Worm (Caenorhabditis elegans): ENCODE results near the gene Y62E10A.19.

Y62E10A.19 gene

DNA sequence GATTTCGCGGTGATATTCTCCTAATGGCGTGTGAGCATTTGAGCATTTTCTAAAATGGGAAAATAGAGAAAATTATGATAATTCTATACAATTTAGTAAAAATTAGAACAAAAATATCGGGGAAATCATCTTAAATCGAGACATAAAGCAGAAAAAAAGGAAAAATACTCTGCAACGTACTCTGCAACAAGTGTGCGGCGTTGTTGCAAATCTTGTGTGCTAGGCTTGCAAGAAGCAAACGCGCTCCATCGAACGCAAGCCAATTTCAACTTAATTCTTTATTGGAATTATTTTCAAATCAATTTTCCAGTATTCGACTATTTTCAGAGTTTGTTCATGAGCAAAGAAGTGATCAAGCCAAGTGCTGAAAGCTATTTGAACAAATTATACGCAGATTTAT is 22.1 kb downstream of the Y62E10A.19 start, which contains the start of the genes Y62E10A.20, Y62E10A.23 and mdt-9 (continued):
- TF ChIP-seq fos-1 (tag; optimal IDR thresholded peaks at IDR 0.05) (peak; percentile 32), nhr-11 (tag; optimal IDR thresholded peaks at IDR 0.05) (no peak), nhr-25 (tag; optimal IDR thresholded peaks at IDR 0.05) (peak; percentile 76), nhr-129 (tag; optimal IDR thresholded peaks at IDR 0.05) (peak; percentile 98), nhr-23 (tag; optimal IDR thresholded peaks at IDR 0.05) (no peak), lin-39 (tag; optimal IDR thresholded peaks at IDR 0.05) (no peak), unc-39 (tag; optimal IDR thresholded peaks at IDR 0.05) (no peak), ZK546.5 (tag; optimal IDR thresholded peaks at IDR 0.05) (no peak), crh-2 (tag; optimal IDR thresholded peaks at IDR 0.05) (peak; percentile 86), mbf-1 (tag; optimal IDR thresholded peaks at IDR 0.05) (no peak), ceh-16 (tag; optimal IDR thresholded peaks at IDR 0.05) (no peak), ztf-4 (tag; optimal IDR thresholded peaks at IDR 0.05) (peak; percentile 56), blmp-1 (tag; optimal IDR thresholded peaks at IDR 0.05; ENCODE audit: insufficient read depth) (no peak), ceh-82 (tag; optimal IDR thresholded peaks at IDR 0.05) (no peak), skn-1 (tag; optimal IDR thresholded peaks at IDR 0.05) (no peak), lsy-2 (tag; optimal IDR thresholded peaks at IDR 0.05) (peak; percentile 45 to 86), nhr-12 (tag; optimal IDR thresholded peaks at IDR 0.05) (no peak), lin-13 (GFP tag; optimal IDR thresholded peaks at IDR 0.05) (peak; percentile 78), lin-11 (tag; optimal IDR thresholded peaks at IDR 0.05) (peak; percentile 73), C34F6.9 (tag; optimal IDR thresholded peaks at IDR 0.05) (peak; percentile 80)

ce11 chrIV:13383763-13384436 is 24.2 kb downstream of the Y62E10A.19 start, which contains the start of gene rab-19:
TSS of gene rab-19 (minus strand) at chrIV:13384386.
- TF ChIP-seq nhr-129 (tag; optimal IDR thresholded peaks at IDR 0.05) (peak; percentile 87), elt-3 (tag; optimal IDR thresholded peaks at IDR 0.05) (no peak), lin-39 (tag; optimal IDR thresholded peaks at IDR 0.05) (no peak), dmd-4 (tag; optimal IDR thresholded peaks at IDR 0.05) (no peak), lin-11 (tag; optimal IDR thresholded peaks at IDR 0.05) (peak; percentile 37), nhr-6 (tag; optimal IDR thresholded peaks at IDR 0.05) (no peak), mab-5 (tag; optimal IDR thresholded peaks at IDR 0.05) (no peak), nhr-77 (tag; optimal IDR thresholded peaks at IDR 0.05) (no peak), nhr-237 (tag; optimal IDR thresholded peaks at IDR 0.05) (no peak), unc-62 (GFP tag; optimal IDR thresholded peaks at IDR 0.05) (no peak), mdl-1 (tag; optimal IDR thresholded peaks at IDR 0.05) (no peak), ztf-4 (tag; optimal IDR thresholded peaks at IDR 0.05) (no peak), mbf-1 (tag; optimal IDR thresholded peaks at IDR 0.05) (no peak), C34F6.9 (tag; optimal IDR thresholded peaks at IDR 0.05) (peak; percentile 37), lsy-2 (tag; optimal IDR thresholded peaks at IDR 0.05) (peak in 1 of 2 experiments; percentile 35)

- TF ChIP-seq sem-4 (tag; optimal IDR thresholded peaks at IDR 0.05) (no peak), dmd-4 (tag; optimal IDR thresholded peaks at IDR 0.05) (no peak), ceh-16 (tag; optimal IDR thresholded peaks at IDR 0.05) (no peak), blmp-1 (tag; optimal IDR thresholded peaks at IDR 0.05; ENCODE audit: insufficient read depth) (no peak), egl-27 (tag; optimal IDR thresholded peaks at IDR 0.05) (no peak)
These were observed 26.3 kb downstream of the Y62E10A.19 start, which contains the start of gene emc-3 for ce11 chrIV:13381823-13382222. TSS of gene emc-3 (minus strand) at chrIV:13381923.

ce11 chrIV:13380506-13380905 is 27.6 kb downstream of the Y62E10A.19 start:
- no peak for TF ChIP-seq alr-1 (tag; optimal IDR thresholded peaks at IDR 0.05)

DNA sequence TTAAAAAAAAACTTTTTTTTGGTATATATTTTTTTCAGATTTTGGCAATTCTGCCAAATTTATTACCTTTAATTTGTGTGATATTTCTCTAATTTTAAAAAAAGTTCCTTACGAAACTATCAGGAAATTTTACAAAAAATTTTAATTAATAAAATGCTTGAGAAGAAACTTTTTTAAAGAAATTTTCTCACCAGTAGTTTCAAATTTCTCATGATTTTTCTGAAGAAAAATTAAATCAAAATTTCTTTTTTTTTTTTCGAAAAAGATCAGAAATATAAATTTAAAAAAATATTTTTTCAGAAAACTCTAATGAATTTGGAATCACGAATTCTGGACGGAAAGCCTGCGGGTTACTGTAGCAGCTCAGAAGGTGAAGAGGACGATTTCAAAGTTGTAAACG is 30.4 kb downstream of the Y62E10A.19 start, which contains the start of gene mau-8:
TSS of gene mau-8 (plus strand) at position 301 of the 400 bp plus-strand sequence.
- no peak for TF ChIP-seq ztf-11 (tag; optimal IDR thresholded peaks at IDR 0.05)
- no peak for TF ChIP-seq sma-3 (GFP tag; optimal IDR thresholded peaks at IDR 0.05)

ce11 chrIV:13374918-13375317 is 33.2 kb downstream of the Y62E10A.19 start:
- TF ChIP-seq ztf-11 (tag; optimal IDR thresholded peaks at IDR 0.05), result no peak
- no peak for TF ChIP-seq ceh-82 (tag; optimal IDR thresholded peaks at IDR 0.05)
- TF ChIP-seq C34F6.9 (tag; optimal IDR thresholded peaks at IDR 0.05), result no peak
- TF ChIP-seq nhr-237 (tag; optimal IDR thresholded peaks at IDR 0.05), result no peak
- TF ChIP-seq unc-39 (tag; optimal IDR thresholded peaks at IDR 0.05), result no peak
- TF ChIP-seq nhr-23 (tag; optimal IDR thresholded peaks at IDR 0.05), result no peak
- no peak for TF ChIP-seq elt-3 (tag; optimal IDR thresholded peaks at IDR 0.05)
- no peak for TF ChIP-seq unc-55 (GFP tag; optimal IDR thresholded peaks at IDR 0.05)
- no peak for TF ChIP-seq sma-9 (GFP tag; optimal IDR thresholded peaks at IDR 0.05)
- no peak for TF ChIP-seq sma-9 (tag; optimal IDR thresholded peaks at IDR 0.05)
- no peak for TF ChIP-seq lin-39 (tag; optimal IDR thresholded peaks at IDR 0.05)
- TF ChIP-seq ceh-16 (tag; optimal IDR thresholded peaks at IDR 0.05), result no peak
- no peak for TF ChIP-seq nhr-11 (tag; optimal IDR thresholded peaks at IDR 0.05)
- TF ChIP-seq aly-2 (tag; optimal IDR thresholded peaks at IDR 0.05), result no peak
- no peak for TF ChIP-seq unc-62 (GFP tag; optimal IDR thresholded peaks at IDR 0.05)
- TF ChIP-seq dmd-4 (tag; optimal IDR thresholded peaks at IDR 0.05), result no peak
- TF ChIP-seq F13H6.1 (tag; optimal IDR thresholded peaks at IDR 0.05), result no peak

Measured in whole organism, L2 larva.